Worm (Caenorhabditis elegans): Measurements from ENCODE around the gene casy-1.

Gene casy-1

ce11 chrII:5931904-5932764 is 24.3 kb downstream of the casy-1 start (continued):
- no peak for TF ChIP-seq nhr-42 (GFP tag; IDR thresholded peaks at IDR 0.05)
- TF ChIP-seq nhr-41 (GFP tag; IDR thresholded peaks at IDR 0.05): no peak
- peak; percentile 66 for TF ChIP-seq nhr-11 (tag; optimal IDR thresholded peaks at IDR 0.05)

ce11 chrII:5931109-5931508 is 25.4 kb downstream of the casy-1 start:
- no peak for TF ChIP-seq T20F7.1 (GFP tag; optimal IDR thresholded peaks at IDR 0.05)
- TF ChIP-seq pqm-1 (tag; optimal IDR thresholded peaks at IDR 0.05): no peak
- no peak for TF ChIP-seq dmd-9 (GFP tag; IDR thresholded peaks at IDR 0.05)
- TF ChIP-seq ceh-20 (GFP tag; IDR thresholded peaks at IDR 0.05): no peak
- TF ChIP-seq mxl-3 (GFP tag; optimal IDR thresholded peaks at IDR 0.05): peak; percentile 66
- no peak for TF ChIP-seq daf-19 (GFP tag; conservative IDR thresholded peaks at IDR 0.05)
- no peak for TF ChIP-seq lin-15B (tag; optimal IDR thresholded peaks at IDR 0.05)
- TF ChIP-seq nhr-28 (tag; optimal IDR thresholded peaks at IDR 0.05): peak; percentile 84
- no peak for TF ChIP-seq nhr-102 (tag; optimal IDR thresholded peaks at IDR 0.05)
- peak in 1 of 2 experiments; percentile 65 for TF ChIP-seq mdl-1 (tag; optimal IDR thresholded peaks at IDR 0.05)
- peak; percentile 53; the same call in 1 of the 2 replicates for TF ChIP-seq dmd-8 (GFP tag; IDR thresholded peaks at IDR 0.05)
- no peak for TF ChIP-seq nhr-237 (tag; optimal IDR thresholded peaks at IDR 0.05)
- no peak for TF ChIP-seq egl-27 (tag; optimal IDR thresholded peaks at IDR 0.05)
- TF ChIP-seq sdz-12 (GFP tag; optimal IDR thresholded peaks at IDR 0.05): no peak
- no peak for TF ChIP-seq fkh-10 (GFP tag; optimal IDR thresholded peaks at IDR 0.05)
- no peak for TF ChIP-seq mxl-2 (GFP tag; conservative IDR thresholded peaks at IDR 0.05)
- peak; percentile 27 for TF ChIP-seq nhr-77 (tag; optimal IDR thresholded peaks at IDR 0.05)
- no peak for TF ChIP-seq attf-4 (tag; optimal IDR thresholded peaks at IDR 0.05)
- TF ChIP-seq fos-1 (tag; optimal IDR thresholded peaks at IDR 0.05): no peak
- no peak for TF ChIP-seq ceh-28 (tag; optimal IDR thresholded peaks at IDR 0.05)
- no peak for TF ChIP-seq ceh-32 (tag; optimal IDR thresholded peaks at IDR 0.05; ENCODE audit: poor library complexity)
- TF ChIP-seq mep-1 (tag; optimal IDR thresholded peaks at IDR 0.05): peak; percentile 42
- no peak for TF ChIP-seq lim-7 (GFP tag; IDR thresholded peaks at IDR 0.05)
- no peak for TF ChIP-seq mdt-29 (GFP tag; IDR thresholded peaks at IDR 0.05)
- TF ChIP-seq lin-1 (GFP tag; IDR thresholded peaks at IDR 0.05): no peak
- TF ChIP-seq ZK337.2 (GFP tag; IDR thresholded peaks at IDR 0.05): no peak
- TF ChIP-seq skn-1 (tag; optimal IDR thresholded peaks at IDR 0.05): no peak
- TF ChIP-seq hlh-11 (tag; optimal IDR thresholded peaks at IDR 0.05): peak; percentile 72
- TF ChIP-seq madf-5 (GFP tag; IDR thresholded peaks at IDR 0.05): no peak
- TF ChIP-seq vab-7 (GFP tag; IDR thresholded peaks at IDR 0.05): no peak
- no peak for TF ChIP-seq duxl-1 (tag; optimal IDR thresholded peaks at IDR 0.05; ENCODE audit: poor library complexity)
- TF ChIP-seq F26F4.8 (GFP tag; conservative IDR thresholded peaks at IDR 0.05): no peak
- TF ChIP-seq dpl-1 (GFP tag; optimal IDR thresholded peaks at IDR 0.05): no peak
- no peak for TF ChIP-seq nhr-111 (GFP tag; optimal IDR thresholded peaks at IDR 0.05)
- no peak for TF ChIP-seq lin-13 (GFP tag; optimal IDR thresholded peaks at IDR 0.05)
- TF ChIP-seq php-3 (GFP tag; IDR thresholded peaks at IDR 0.05): no peak
- peak; percentile 77 for TF ChIP-seq aha-1 (tag)
- peak; percentile 62 for TF ChIP-seq mes-2 (tag; optimal IDR thresholded peaks at IDR 0.05; ENCODE audit: poor library complexity, severe bottlenecking)
- TF ChIP-seq nhr-6 (tag; optimal IDR thresholded peaks at IDR 0.05): no peak
- TF ChIP-seq hmg-1.1 (GFP tag; IDR thresholded peaks at IDR 0.05): peak; percentile 39; the same call in 1 of the 2 replicates
- 0 out of 2 replicates have a peak, but pooled peaks have one; percentile 21 for TF ChIP-seq tra-1 (GFP tag; IDR thresholded peaks at IDR 0.05)
- TF ChIP-seq set-16 (GFP tag; IDR thresholded peaks at IDR 0.05): no peak
- no peak for TF ChIP-seq rbr-2 (tag; optimal IDR thresholded peaks at IDR 0.05)
- TF ChIP-seq daf-12 (tag; optimal IDR thresholded peaks at IDR 0.05): no peak
- peak in 1 of 2 experiments; percentile 7 for TF ChIP-seq hif-1 (tag; optimal IDR thresholded peaks at IDR 0.05)

Data from whole organism, L4 larva.